Fruit fly (Drosophila melanogaster) Kc167 (cell line): ENCODE results near the gene gry.

Experiments
- Myc ChIP-seq: fragments of >200 bp; optimal IDR thresholded peaks from 2 replicates; lab custom pipeline; 2017; ENCODE audit warnings: missing external identifiers
- h ChIP-seq: fragments of >200 bp; optimal IDR thresholded peaks from 3 replicates; lab custom pipeline; 2018; ENCODE audit warnings: missing external identifiers
- insv ChIP-seq: fragments of >200 bp; optimal IDR thresholded peaks from 3 replicates; lab custom pipeline; 2018; ENCODE audit warnings: missing external identifiers
- psq ChIP-seq: fragments of >200 bp; optimal IDR thresholded peaks from 2 replicates; lab custom pipeline; 2017; ENCODE audit warnings: missing external identifiers
- ttk ChIP-seq: sonication (Bioruptor generic); optimal IDR thresholded peaks from 2 replicates; lab custom pipeline; 2017; ENCODE audit warnings: missing external identifiers

DNA sequence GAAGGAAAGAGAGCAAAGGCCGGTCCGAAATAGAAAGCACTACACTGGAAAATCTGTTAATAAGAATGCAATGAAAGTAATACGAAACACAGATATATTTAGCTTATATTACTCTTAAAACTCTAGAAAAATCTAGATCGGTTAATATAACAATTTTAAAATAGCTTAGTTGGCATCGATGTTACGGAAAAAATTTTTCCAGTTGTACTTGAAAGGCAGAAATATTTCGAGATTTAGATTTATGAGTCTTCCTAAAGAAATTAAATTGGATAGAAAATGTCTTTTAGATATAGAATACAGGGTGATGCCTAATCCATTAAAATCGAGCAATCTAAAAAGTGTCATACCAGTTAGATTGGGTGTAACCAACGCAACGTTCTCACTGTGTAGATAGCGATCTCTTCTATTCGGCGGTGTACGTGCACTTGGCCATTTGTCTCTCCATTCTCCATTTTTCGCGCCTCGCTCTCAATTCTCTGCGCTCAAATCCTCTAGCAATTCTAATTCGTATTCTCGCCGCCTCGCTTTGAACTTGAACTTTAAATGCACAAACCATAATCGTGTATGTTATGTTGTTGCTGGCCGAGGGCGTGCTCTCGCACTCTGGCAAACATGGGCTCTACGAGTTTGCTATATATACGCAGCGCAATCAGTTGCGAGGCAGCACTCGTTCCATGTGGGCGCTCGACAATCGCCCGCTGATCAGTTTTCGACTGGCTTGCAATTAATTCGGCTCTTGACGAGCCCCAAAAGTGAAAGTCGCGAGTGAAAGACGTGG, 51.3 kb downstream of the gry start:
- TF ChIP-seq Myc (lab: Kevin White, UChicago) (no peak), insv (no peak), h (no peak), psq (no peak), ttk (lab: Kevin White, UChicago) (no peak)
